Fruit fly (Drosophila melanogaster) whole organism, embryonic: ENCODE results near the gene CG4393.

Experiments
- Abd-B ChIP-seq: fragments of 200-800 bp; sonication (Bioruptor generic); optimal IDR thresholded peaks from 2 replicates; lab custom pipeline; 2018; ENCODE audit warnings: missing biosample characterization, mild to moderate bottlenecking, missing genetic modification characterization, moderate library complexity
- Awh ChIP-seq: fragments of 200-800 bp; sonication (Bioruptor generic); IDR thresholded peaks from 2 replicates; pipeline ENCODE4, ENCODE4 v1.3.6; 2022; ENCODE audit warnings: missing biosample characterization, missing genetic modification characterization
- B-H2 ChIP-seq: fragments of 200-800 bp; sonication (Bioruptor generic); optimal IDR thresholded peaks from 2 replicates; lab custom pipeline; 2018; ENCODE audit warnings: missing biosample characterization, mild to moderate bottlenecking, missing genetic modification characterization
- CG10431 ChIP-seq: fragments of 200-800 bp; sonication (Bioruptor generic); optimal IDR thresholded peaks from 3 replicates; lab custom pipeline; 2018; ENCODE audit warnings: missing biosample characterization, mild to moderate bottlenecking, missing genetic modification characterization
- CG10565 ChIP-seq: fragments of 200-800 bp; sonication (Bioruptor generic); optimal IDR thresholded peaks from 3 replicates; lab custom pipeline; 2016; ENCODE audit warnings: missing biosample characterization, mild to moderate bottlenecking, missing genetic modification characterization
- CG12104 ChIP-seq: fragments of 200-800 bp; sonication (Bioruptor generic); optimal IDR thresholded peaks from 3 replicates; lab custom pipeline; 2016; ENCODE audit warnings: missing biosample characterization, missing genetic modification characterization
- CG13894 ChIP-seq: fragments of 200-800 bp; sonication (Bioruptor generic); optimal IDR thresholded peaks from 3 replicates; lab custom pipeline; 2018; ENCODE audit warnings: missing biosample characterization, mild to moderate bottlenecking, missing genetic modification characterization, moderate library complexity
- CG15011 ChIP-seq: fragments of 200-800 bp; sonication (Bioruptor generic); optimal IDR thresholded peaks from 3 replicates; lab custom pipeline; 2018; ENCODE audit warnings: missing biosample characterization, mild to moderate bottlenecking, missing genetic modification characterization
- CG15514 ChIP-seq: fragments of 200-800 bp; sonication (Bioruptor generic); optimal IDR thresholded peaks from 3 replicates; lab custom pipeline; 2017; ENCODE audit warnings: missing biosample characterization, missing genetic modification characterization, mild to moderate bottlenecking, moderate library complexity, missing genetic modification reagents
- CG1602 ChIP-seq: fragments of 200-800 bp; sonication (Bioruptor generic); optimal IDR thresholded peaks from 3 replicates; lab custom pipeline; 2016; ENCODE audit warnings: missing biosample characterization, missing genetic modification characterization
- CG16815 ChIP-seq: fragments of 200-800 bp; sonication (Bioruptor generic); optimal IDR thresholded peaks from 3 replicates; lab custom pipeline; 2017; ENCODE audit warnings: missing biosample characterization, mild to moderate bottlenecking, missing genetic modification characterization
- CG17612 ChIP-seq: fragments of 200-800 bp; sonication (Bioruptor generic); IDR thresholded peaks from 2 replicates; pipeline ENCODE4 v1.3.6; 2022; ENCODE audit warnings: missing biosample characterization, missing genetic modification characterization
- CG18011 ChIP-seq: fragments of 200-800 bp; sonication (Bioruptor generic); optimal IDR thresholded peaks from 2 replicates; lab custom pipeline; 2017; ENCODE audit warnings: missing biosample characterization, missing genetic modification characterization, mild to moderate bottlenecking, moderate library complexity, missing genotype
- CG2129 ChIP-seq: fragments of 200-800 bp; sonication (Bioruptor generic); IDR thresholded peaks from 2 replicates; pipeline ENCODE4 v1.3.6; 2022; ENCODE audit warnings: missing biosample characterization, missing genetic modification characterization; ENCODE audit not compliant: partially characterized antibody
- CG4820 ChIP-seq: fragments of 200-800 bp; sonication (Bioruptor generic); optimal IDR thresholded peaks from 3 replicates; lab custom pipeline; 2016; ENCODE audit warnings: missing biosample characterization, missing genetic modification characterization
- CG7963 ChIP-seq: fragments of 200-800 bp; sonication (Bioruptor generic); IDR thresholded peaks from 3 replicates; pipeline ENCODE4 v1.3.6; 2022; ENCODE audit warnings: missing biosample characterization, missing genetic modification characterization; ENCODE audit not compliant: partially characterized antibody
- CG9437 ChIP-seq: fragments of 200-800 bp; sonication (Bioruptor generic); optimal IDR thresholded peaks from 2 replicates; lab custom pipeline; 2018; ENCODE audit warnings: missing biosample characterization, mild to moderate bottlenecking, missing genetic modification characterization
- CTCF ChIP-seq: fragments of 200-800 bp; sonication (Bioruptor generic); optimal IDR thresholded peaks from 2 replicates; lab custom pipeline; 2017; ENCODE audit warnings: missing biosample characterization, mild to moderate bottlenecking, missing genetic modification characterization, moderate library complexity
- HLH4C ChIP-seq: fragments of 200-800 bp; sonication (Bioruptor generic); IDR thresholded peaks from 3 replicates; pipeline ENCODE4 v1.3.6; 2022; ENCODE audit warnings: missing biosample characterization, missing genetic modification characterization; ENCODE audit not compliant: partially characterized antibody
- Hr51 ChIP-seq, 2 experiments: fragments of 200-800 bp; sonication (Bioruptor generic); optimal IDR thresholded peaks; 2 replicates in 1 of 2; 3 replicates in 1 of 2; lab custom pipeline; 2016 to 2018; ENCODE audit warnings: missing biosample characterization in 2 of 2, missing genetic modification characterization in 2 of 2, mild to moderate bottlenecking in 1 of 2, moderate library complexity in 1 of 2
- Side ChIP-seq: fragments of 200-800 bp; sonication (Bioruptor generic); optimal IDR thresholded peaks from 2 replicates; lab custom pipeline; 2016; ENCODE audit warnings: missing biosample characterization, missing genetic modification characterization
- Sox100B ChIP-seq: fragments of 200-800 bp; sonication (Bioruptor generic); optimal IDR thresholded peaks from 3 replicates; lab custom pipeline; 2018; ENCODE audit warnings: missing biosample characterization, mild to moderate bottlenecking, missing genetic modification characterization
- Sox102F ChIP-seq: fragments of 200-800 bp; sonication (Bioruptor generic); optimal IDR thresholded peaks from 2 replicates; lab custom pipeline; 2018; ENCODE audit warnings: missing biosample characterization, mild to moderate bottlenecking, missing genetic modification characterization, moderate library complexity
- Ssrp ChIP-seq: fragments of 200-800 bp; sonication (Bioruptor generic); optimal IDR thresholded peaks from 2 replicates; lab custom pipeline; 2018; ENCODE audit warnings: missing biosample characterization, mild to moderate bottlenecking, missing genetic modification characterization, moderate library complexity
- Trl ChIP-seq, 3 experiments: fragments of >200 bp in 2 of 3; fragments of 200-800 bp in 1 of 3; sonication (Bioruptor generic) in 1 of 3; optimal IDR thresholded peaks; 2 replicates in 1 of 3; 3 replicates in 2 of 3; lab custom pipeline; 2016 to 2017; ENCODE audit warnings: missing biosample characterization in 1 of 3, missing genetic modification characterization in 1 of 3
- Vsx1 ChIP-seq: fragments of 200-800 bp; sonication (Bioruptor generic); optimal IDR thresholded peaks from 2 replicates; lab custom pipeline; 2017; ENCODE audit warnings: missing biosample characterization, mild to moderate bottlenecking, missing genetic modification characterization, missing genetic modification reagents
- abd-A ChIP-seq: fragments of 200-800 bp; sonication (Bioruptor generic); optimal IDR thresholded peaks from 3 replicates; lab custom pipeline; 2019; ENCODE audit warnings: missing biosample characterization, mild to moderate bottlenecking, missing genetic modification characterization, moderate library complexity
- ap ChIP-seq: fragments of 200-800 bp; sonication (Bioruptor generic); IDR thresholded peaks from 2 replicates; pipeline ENCODE4 v1.3.6; 2022; ENCODE audit warnings: missing biosample characterization, missing genetic modification characterization
- az2 ChIP-seq: fragments of 200-800 bp; sonication (Bioruptor generic); optimal IDR thresholded peaks from 3 replicates; lab custom pipeline; 2016; ENCODE audit warnings: missing biosample characterization, missing genetic modification characterization
- bigmax ChIP-seq: fragments of 200-800 bp; sonication (Bioruptor generic); optimal IDR thresholded peaks from 2 replicates; lab custom pipeline; 2018; ENCODE audit warnings: missing biosample characterization, mild to moderate bottlenecking, missing genetic modification characterization
- cas ChIP-seq: fragments of 200-800 bp; sonication (Bioruptor generic); IDR thresholded peaks from 2 replicates; pipeline ENCODE4 v1.3.6; 2022; ENCODE audit warnings: missing biosample characterization, missing genetic modification characterization
- chinmo ChIP-seq: fragments of 200-800 bp; sonication (Bioruptor generic); IDR thresholded peaks from 4 replicates; pipeline ENCODE4 v1.3.6; 2022; ENCODE audit warnings: missing biosample characterization, missing genetic modification characterization; ENCODE audit not compliant: partially characterized antibody
- dati ChIP-seq: fragments of 200-800 bp; sonication (Bioruptor generic); IDR thresholded peaks from 2 replicates; pipeline ENCODE4 v1.3.6; 2022; ENCODE audit warnings: missing biosample characterization, missing genetic modification characterization
- gcm ChIP-seq: fragments of 200-800 bp; sonication (Bioruptor generic); optimal IDR thresholded peaks from 2 replicates; lab custom pipeline; 2019; ENCODE audit warnings: missing biosample characterization, mild to moderate bottlenecking, missing genetic modification characterization, moderate library complexity
- ham ChIP-seq: fragments of 200-800 bp; sonication (Bioruptor generic); IDR thresholded peaks from 2 replicates; pipeline ENCODE4 v1.3.6; 2022; ENCODE audit warnings: missing biosample characterization, missing genetic modification characterization
- hbn ChIP-seq: fragments of 200-800 bp; sonication (Bioruptor generic); IDR thresholded peaks from 2 replicates; pipeline ENCODE4 v1.3.6; 2022; ENCODE audit warnings: missing biosample characterization, missing genetic modification characterization; ENCODE audit not compliant: partially characterized antibody
- her ChIP-seq: fragments of 200-800 bp; sonication (Bioruptor generic); optimal IDR thresholded peaks from 2 replicates; lab custom pipeline; 2016; ENCODE audit warnings: missing biosample characterization, missing genetic modification characterization
- jing ChIP-seq: fragments of 200-800 bp; sonication (Bioruptor generic); optimal IDR thresholded peaks from 2 replicates; lab custom pipeline; 2018; ENCODE audit warnings: missing biosample characterization, mild to moderate bottlenecking, missing genetic modification characterization
- lab ChIP-seq: fragments of 200-800 bp; sonication (Bioruptor generic); optimal IDR thresholded peaks from 3 replicates; lab custom pipeline; 2017; ENCODE audit warnings: missing biosample characterization, missing genetic modification characterization, mild to moderate bottlenecking, moderate library complexity, missing genetic modification reagents
- luna ChIP-seq: fragments of 200-800 bp; sonication (Bioruptor generic); optimal IDR thresholded peaks from 2 replicates; lab custom pipeline; 2016; ENCODE audit warnings: missing biosample characterization, missing genetic modification characterization
- nerfin-1 ChIP-seq: fragments of 200-800 bp; sonication (Bioruptor generic); optimal IDR thresholded peaks from 3 replicates; lab custom pipeline; 2019; ENCODE audit warnings: missing biosample characterization, mild to moderate bottlenecking, missing genetic modification characterization, moderate library complexity
- nom ChIP-seq: fragments of 200-800 bp; sonication (Bioruptor generic); optimal IDR thresholded peaks from 2 replicates; lab custom pipeline; 2017; ENCODE audit warnings: missing biosample characterization, missing genetic modification characterization, mild to moderate bottlenecking, moderate library complexity, missing genetic modification reagents
- pzg ChIP-seq: fragments of 200-800 bp; sonication (Bioruptor generic); optimal IDR thresholded peaks from 3 replicates; lab custom pipeline; 2018; ENCODE audit warnings: missing biosample characterization, mild to moderate bottlenecking, missing genetic modification characterization, moderate library complexity
- sens-2 ChIP-seq: fragments of 200-800 bp; sonication (Bioruptor generic); IDR thresholded peaks from 2 replicates; pipeline ENCODE4 v1.3.6; 2022; ENCODE audit warnings: missing biosample characterization, missing genetic modification characterization
- sna ChIP-seq: fragments of 200-800 bp; sonication (Bioruptor generic); IDR thresholded peaks from 2 replicates; pipeline ENCODE4 v1.3.6; 2022; ENCODE audit warnings: missing biosample characterization, missing genetic modification characterization; ENCODE audit not compliant: partially characterized antibody
- trh ChIP-seq: fragments of 200-800 bp; sonication (Bioruptor generic); optimal IDR thresholded peaks from 2 replicates; lab custom pipeline; 2016; ENCODE audit warnings: missing biosample characterization, missing genetic modification characterization
- unc-4 ChIP-seq: fragments of 200-800 bp; sonication (Bioruptor generic); IDR thresholded peaks from 2 replicates; pipeline ENCODE4 v1.3.6; 2022; ENCODE audit warnings: missing biosample characterization, missing genetic modification characterization; ENCODE audit not compliant: partially characterized antibody
- zen2 ChIP-seq: fragments of 200-800 bp; sonication (Bioruptor generic); IDR thresholded peaks from 3 replicates; pipeline ENCODE4 v1.3.6; 2022; ENCODE audit warnings: missing biosample characterization, missing genetic modification characterization; ENCODE audit not compliant: partially characterized antibody

CG4393 gene

DNA sequence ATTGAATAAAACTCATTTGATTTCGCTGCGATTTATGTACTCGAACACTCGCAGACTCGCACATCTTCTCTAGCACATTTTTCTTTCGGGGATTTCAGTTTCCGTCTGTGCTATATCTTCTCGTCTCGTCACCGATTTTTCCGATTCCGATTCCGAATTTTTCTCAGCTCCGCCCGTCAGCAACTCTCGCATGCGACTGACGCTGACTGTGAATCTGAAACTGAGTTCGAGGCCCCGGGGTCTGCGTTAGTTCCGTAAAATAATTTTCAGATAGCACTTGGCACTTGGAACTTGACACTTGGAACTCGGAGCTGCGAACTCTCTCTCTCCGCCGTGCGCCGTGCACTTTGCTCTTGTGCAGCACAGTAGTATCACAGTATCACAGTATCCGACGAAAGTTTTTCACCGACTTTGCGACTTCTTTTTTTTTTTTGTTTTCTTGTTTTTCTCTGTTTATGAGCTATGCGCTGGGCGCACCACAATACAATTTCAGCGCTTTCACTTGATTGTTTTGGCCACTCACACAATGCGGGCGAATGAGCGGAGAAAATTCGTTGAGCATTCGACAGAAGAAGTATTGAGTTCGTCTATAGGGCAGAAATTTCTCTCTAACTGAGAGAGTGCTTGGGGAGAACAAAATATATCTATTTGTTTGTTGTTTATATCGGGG lies at the start of gene CG4393 (continued):
- TF ChIP-seq jing, result no peak
- no peak for TF ChIP-seq Ssrp (tag; lab: Kevin White, UChicago)
- no peak for TF ChIP-seq CG10565
- TF ChIP-seq CG18011, result no peak
- no peak for TF ChIP-seq CG15011
- TF ChIP-seq hbn (GFP tag; lab: Robert Waterston, UW), result 0 out of 2 replicates have a peak, but pooled peaks have one; percentile 9
- no peak for TF ChIP-seq Vsx1 (GFP tag; lab: Kevin White, UChicago)
- no peak for TF ChIP-seq CG16815 (GFP tag; lab: Kevin White, UChicago)
- 0 out of 2 replicates have a peak, but pooled peaks have one; percentile 17 for TF ChIP-seq Awh (GFP tag; lab: Robert Waterston, UW)
- TF ChIP-seq cas (GFP tag; lab: Robert Waterston, UW), result no peak
- no peak for TF ChIP-seq trh (GFP tag; lab: Kevin White, UChicago)
- no peak for TF ChIP-seq CG1602 (GFP tag; lab: Kevin White, UChicago)
- no peak for TF ChIP-seq CTCF (GFP tag; lab: Kevin White, UChicago)
- no peak for TF ChIP-seq CG12104 (GFP tag; lab: Kevin White, UChicago)
- TF ChIP-seq Side (GFP tag; lab: Kevin White, UChicago), result no peak
- no peak for TF ChIP-seq CG17612 (GFP tag; lab: Robert Waterston, UW)
- TF ChIP-seq nerfin-1 (tag; lab: Kevin White, UChicago), result no peak
- no peak for TF ChIP-seq CG10431 (GFP tag; lab: Kevin White, UChicago)
- TF ChIP-seq unc-4 (GFP tag; lab: Robert Waterston, UW), result no peak
- TF ChIP-seq abd-A (tag; lab: Kevin White, UChicago), result peak; percentile 57
- TF ChIP-seq CG4820 (GFP tag; lab: Kevin White, UChicago), result no peak
- no peak for TF ChIP-seq Hr51 (GFP tag; optimal IDR thresholded peaks at IDR 0.05; lab: Kevin White, UChicago)
- TF ChIP-seq CG13894 (tag; lab: Kevin White, UChicago), result peak; percentile 90
- TF ChIP-seq Trl (optimal IDR thresholded peaks at IDR 0.05; lab: Kevin White, UChicago), result peak; percentile 53 to 67
- TF ChIP-seq Trl (GFP tag; optimal IDR thresholded peaks at IDR 0.05; lab: Kevin White, UChicago), result no peak
- no peak for TF ChIP-seq B-H2
- no peak for TF ChIP-seq pzg (GFP tag; lab: Kevin White, UChicago)
- TF ChIP-seq luna, result no peak
- no peak for TF ChIP-seq bigmax
- no peak for TF ChIP-seq dati (GFP tag; lab: Robert Waterston, UW)
- TF ChIP-seq nom, result peak; percentile 80
- TF ChIP-seq HLH4C (GFP tag; lab: Robert Waterston, UW), result 0 out of 3 replicates have a peak, but pooled peaks have one; percentile 30
- TF ChIP-seq gcm (GFP tag; lab: Kevin White, UChicago), result peak; percentile 94
- no peak for TF ChIP-seq CG9437
- TF ChIP-seq CG15514, result peak; percentile 89
- no peak for TF ChIP-seq zen2
- no peak for TF ChIP-seq Sox100B (GFP tag; lab: Kevin White, UChicago)
- TF ChIP-seq ap (GFP tag; lab: Robert Waterston, UW), result no peak
- 0 out of 4 replicates have a peak, but pooled peaks have one; percentile 44 for TF ChIP-seq chinmo (GFP tag; lab: Robert Waterston, UW)
- no peak for TF ChIP-seq sens-2 (GFP tag; lab: Robert Waterston, UW)
- no peak for TF ChIP-seq lab (GFP tag; lab: Kevin White, UChicago)
- TF ChIP-seq ham (GFP tag; lab: Robert Waterston, UW), result no peak
- TF ChIP-seq her (GFP tag; lab: Kevin White, UChicago), result no peak
- no peak for TF ChIP-seq Sox102F (GFP tag; lab: Kevin White, UChicago)
- no peak for TF ChIP-seq sna
- TF ChIP-seq CG7963, result no peak
- no peak for TF ChIP-seq az2 (GFP tag; lab: Kevin White, UChicago)
- no peak for TF ChIP-seq Abd-B
- TF ChIP-seq CG2129 (GFP tag; lab: Robert Waterston, UW), result no peak
